Worm (Caenorhabditis elegans) whole organism, L4/young adult: ENCODE data around the gene mtch-1.

ENCODE experiments used
- W03F9.2 ChIP-seq: fragments of 150-350 bp; optimal IDR thresholded peaks from 2 replicates; lab custom pipeline; 2014; ENCODE audit warnings: missing biosample characterization, missing genetic modification characterization
- dao-5 ChIP-seq: sonication (generic microtip); optimal IDR thresholded peaks from 2 replicates; lab custom pipeline; 2016; ENCODE audit warnings: missing genotype, missing genetic modification characterization, moderate library complexity, missing compliant biosample characterization
- him-1 ChIP-seq: sonication (generic microtip); optimal IDR thresholded peaks from 2 replicates; lab custom pipeline; 2016; ENCODE audit warnings: missing genotype, missing genetic modification reagents, missing genetic modification characterization, missing compliant biosample characterization

DNA sequence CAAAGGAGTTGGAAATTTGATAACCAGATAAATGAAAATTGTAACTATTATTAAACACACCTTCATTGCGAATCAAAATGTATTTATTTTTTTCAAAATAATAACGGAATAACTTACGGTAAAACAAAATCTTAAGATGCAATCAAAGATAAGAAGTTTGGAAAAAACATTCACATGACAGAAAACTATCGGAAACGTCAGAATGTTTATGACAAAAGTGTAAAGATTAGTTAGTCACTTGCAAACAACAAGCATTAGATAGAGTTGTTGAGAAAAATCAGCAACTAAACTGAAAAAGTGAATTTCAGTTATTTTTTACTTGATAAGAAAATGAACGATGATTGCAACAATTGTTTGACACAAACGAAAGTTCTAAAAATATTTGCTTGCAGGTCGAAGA, 46.2 kb upstream of the mtch-1 start:
- TF ChIP-seq dao-5 (tag; lab: Kevin White, UChicago), result no peak
- TF ChIP-seq him-1 (tag; lab: Kevin White, UChicago), result no peak
- TF ChIP-seq W03F9.2, result no peak
